Fruit fly (Drosophila melanogaster): Measurements from ENCODE around the gene CG18417.

CG18417 gene

dm6 chr3L:7399770-7400169 lies at the start of gene CG18417:
TSS of gene CG18417 (plus strand) at chr3L:7400070.
- no peak for TF ChIP-seq noc (tag; optimal IDR thresholded peaks at IDR 0.05)

- peak; percentile 10 for TF ChIP-seq noc (tag; optimal IDR thresholded peaks at IDR 0.05)
Measured at dm6 chr3L:7356386-7357117, 43.3 kb upstream of the CG18417 start, which contains the start of gene CTCF. TSS of gene CTCF (minus strand) at chr3L:7356713.

dm6 chr3L:7359827-7360323 lies 40.0 kb upstream of the CG18417 start, which contains the start of gene pst:
TSS of gene pst (minus strand) at chr3L:7360263.
- no peak for TF ChIP-seq noc (tag; optimal IDR thresholded peaks at IDR 0.05)

dm6 chr3L:7360324-7360852 lies 39.5 kb upstream of the CG18417 start, which contains the start of gene Sec63:
TSS of gene Sec63 (plus strand) at chr3L:7360561.
- TF ChIP-seq noc (tag; optimal IDR thresholded peaks at IDR 0.05) = no peak

dm6 chr3L:7361095-7361522 lies 38.8 kb upstream of the CG18417 start:
- TF ChIP-seq noc (tag; optimal IDR thresholded peaks at IDR 0.05) = peak; percentile 6

- TF ChIP-seq noc (tag; optimal IDR thresholded peaks at IDR 0.05) = no peak
Measured at dm6 chr3L:7364717-7365278, 35.1 kb upstream of the CG18417 start.

dm6 chr3L:7367798-7368678 lies 31.8 kb upstream of the CG18417 start:
- TF ChIP-seq noc (tag; optimal IDR thresholded peaks at IDR 0.05) = no peak

dm6 chr3L:7368934-7369333 lies 30.9 kb upstream of the CG18417 start, which contains the start of gene Sh3beta:
TSS of gene Sh3beta (minus strand) at chr3L:7369260.
- no peak for TF ChIP-seq noc (tag; optimal IDR thresholded peaks at IDR 0.05)

- no peak for TF ChIP-seq noc (tag; optimal IDR thresholded peaks at IDR 0.05)
Measured at dm6 chr3L:7369543-7369942, 30.3 kb upstream of the CG18417 start, which contains the start of gene akirin. TSS of gene akirin (plus strand) at chr3L:7369843.

dm6 chr3L:7370231-7370882 lies 29.5 kb upstream of the CG18417 start:
- peak; percentile 11 for TF ChIP-seq noc (tag; optimal IDR thresholded peaks at IDR 0.05)

- TF ChIP-seq noc (tag; optimal IDR thresholded peaks at IDR 0.05) = no peak
Measured at dm6 chr3L:7371290-7371689, 28.6 kb upstream of the CG18417 start.

dm6 chr3L:7376151-7376550 lies 23.7 kb upstream of the CG18417 start:
- TF ChIP-seq noc (tag; optimal IDR thresholded peaks at IDR 0.05) = no peak

- TF ChIP-seq noc (tag; optimal IDR thresholded peaks at IDR 0.05) = no peak
Measured at dm6 chr3L:7376830-7377229, 23.0 kb upstream of the CG18417 start.

- TF ChIP-seq noc (tag; optimal IDR thresholded peaks at IDR 0.05) = no peak
Measured at dm6 chr3L:7380395-7380794, 19.5 kb upstream of the CG18417 start.

- peak; percentile 39 for TF ChIP-seq noc (tag; optimal IDR thresholded peaks at IDR 0.05)
Measured at dm6 chr3L:7381359-7381976, 18.4 kb upstream of the CG18417 start, which contains the start of the genes SMSr and smid. TSS of gene SMSr (minus strand) at chr3L:7381474. TSS of gene smid (plus strand) at chr3L:7381614.
